Fruit fly (Drosophila melanogaster): Measurements from ENCODE around the gene Lar.

Lar gene

dm6 chr2L:19586436-19587333 is at the start of gene Lar (continued):
- TF ChIP-seq Nf-YB (GFP tag; optimal IDR thresholded peaks at IDR 0.05) (no peak), CG4617 (GFP tag; optimal IDR thresholded peaks at IDR 0.05; ENCODE audit: borderline replicate concordance) (peak; percentile 88), CG8359 (GFP tag; optimal IDR thresholded peaks at IDR 0.05; ENCODE audit: borderline replicate concordance) (peak; percentile 23), ftz-f1 (GFP tag; optimal IDR thresholded peaks at IDR 0.05) (no peak), unpg (GFP tag; optimal IDR thresholded peaks at IDR 0.05) (peak; percentile 26), sug (tag; optimal IDR thresholded peaks at IDR 0.05) (peak; percentile 57), Xrp1 (GFP tag; IDR thresholded peaks at IDR 0.05) (peak; percentile 62; the same call in 1 of the 2 replicates), Ssrp (tag; optimal IDR thresholded peaks at IDR 0.05) (peak; percentile 28), org-1 (GFP tag; optimal IDR thresholded peaks at IDR 0.05) (peak; percentile 33), lmd (GFP tag; IDR thresholded peaks at IDR 0.05) (peak; percentile 50; the same call in 1 of the 2 replicates), CG4328 (GFP tag; optimal IDR thresholded peaks at IDR 0.05) (peak; percentile 26), CrebB (tag; optimal IDR thresholded peaks at IDR 0.05) (no peak), Usf (GFP tag; optimal IDR thresholded peaks at IDR 0.05) (no peak), CG13894 (tag; optimal IDR thresholded peaks at IDR 0.05) (peak; percentile 62), Tbp (GFP tag; optimal IDR thresholded peaks at IDR 0.05) (no peak), sr (GFP tag; IDR thresholded peaks at IDR 0.05) (no peak), dysf (GFP tag; IDR thresholded peaks at IDR 0.05) (0 out of 3 replicates have a peak, but pooled peaks have one; percentile 38), Ets65A (GFP tag) (peak; percentile 88), Gsc (GFP tag; IDR thresholded peaks at IDR 0.05) (no peak), CG11398 (GFP tag; optimal IDR thresholded peaks at IDR 0.05) (peak; percentile 24), BtbVII (GFP tag; optimal IDR thresholded peaks at IDR 0.05) (no peak), CG11696 (GFP tag; IDR thresholded peaks at IDR 0.05) (no peak), Rx (GFP tag; IDR thresholded peaks at IDR 0.05) (no peak), twi (tag; optimal IDR thresholded peaks at IDR 0.05) (no peak), Dip3 (GFP tag; optimal IDR thresholded peaks at IDR 0.05) (peak; percentile 16), slou (GFP tag; optimal IDR thresholded peaks at IDR 0.05) (peak; percentile 36), Max (GFP tag; optimal IDR thresholded peaks at IDR 0.05) (no peak), CG17361 (GFP tag; IDR thresholded peaks at IDR 0.05) (peak; percentile 69), CG2712 (tag; optimal IDR thresholded peaks at IDR 0.05) (peak; percentile 67), CG1233 (GFP tag; optimal IDR thresholded peaks at IDR 0.05) (peak; percentile 28), HLHmδ (GFP tag; optimal IDR thresholded peaks at IDR 0.05) (no peak), hb (GFP tag; IDR thresholded peaks at IDR 0.05; ENCODE audit: partially characterized antibody) (no peak), Hand (GFP tag; optimal IDR thresholded peaks at IDR 0.05) (peak; percentile 33), CG31441 (GFP tag; IDR thresholded peaks at IDR 0.05) (peak; percentile 73; the same call in 1 of the 2 replicates), CG18599 (GFP tag; optimal IDR thresholded peaks at IDR 0.05) (peak; percentile 62), CG16813 (GFP tag; IDR thresholded peaks at IDR 0.05; ENCODE audit: partially characterized antibody) (no peak), CG14014 (GFP tag; IDR thresholded peaks at IDR 0.05) (peak; percentile 43; the same call in 1 of the 2 replicates), ato (GFP tag; IDR thresholded peaks at IDR 0.05; ENCODE audit: partially characterized antibody) (no peak), sima (GFP tag; optimal IDR thresholded peaks at IDR 0.05) (no peak), pnt (GFP tag; optimal IDR thresholded peaks at IDR 0.05) (peak; percentile 36), inv (GFP tag; IDR thresholded peaks at IDR 0.05; ENCODE audit: partially characterized antibody) (no peak), lola (GFP tag; optimal IDR thresholded peaks at IDR 0.05) (peak in 1 of 3 experiments; percentile 35), psq (GFP tag; optimal IDR thresholded peaks at IDR 0.05) (no peak), CG7839 (tag; optimal IDR thresholded peaks at IDR 0.05) (peak; percentile 47), insv (GFP tag; optimal IDR thresholded peaks at IDR 0.05) (peak in 1 of 2 experiments; percentile 36), CG30431 (GFP tag; optimal IDR thresholded peaks at IDR 0.05) (no peak), CG8089 (GFP tag; optimal IDR thresholded peaks at IDR 0.05) (peak; percentile 27), CG13296 (GFP tag; optimal IDR thresholded peaks at IDR 0.05) (peak; percentile 64)

All from whole organism, embryonic.